Fruit fly (Drosophila melanogaster) whole organism, embryonic: ENCODE data around the gene D.

Source experiments
- CG12391 ChIP-seq: fragments of 200-800 bp; sonication (Bioruptor generic); optimal IDR thresholded peaks from 3 replicates; lab custom pipeline; 2018; ENCODE audit warnings: missing biosample characterization, mild to moderate bottlenecking, missing genetic modification characterization, moderate library complexity
- CG13296 ChIP-seq: fragments of 200-800 bp; sonication (Bioruptor generic); optimal IDR thresholded peaks from 3 replicates; lab custom pipeline; 2018; ENCODE audit warnings: missing biosample characterization, mild to moderate bottlenecking, missing genetic modification characterization
- CG3847 ChIP-seq: fragments of 200-800 bp; sonication (Bioruptor generic); IDR thresholded peaks from 2 replicates; pipeline ENCODE4 v1.3.6; 2022; ENCODE audit warnings: missing biosample characterization, missing genetic modification characterization
- Fer1 ChIP-seq: fragments of 200-800 bp; sonication (Bioruptor generic); optimal IDR thresholded peaks from 2 replicates; lab custom pipeline; 2017; ENCODE audit warnings: missing biosample characterization, mild to moderate bottlenecking, missing genetic modification characterization
- HLH3B ChIP-seq: fragments of 200-800 bp; sonication (Bioruptor generic); IDR thresholded peaks from 2 replicates; pipeline ENCODE4 v1.3.6; 2022; ENCODE audit warnings: missing biosample characterization, missing genetic modification characterization
- Six4 ChIP-seq: fragments of 200-800 bp; sonication (Bioruptor generic); optimal IDR thresholded peaks from 2 replicates; lab custom pipeline; 2016; ENCODE audit warnings: missing biosample characterization, missing genetic modification characterization
- Taf1 ChIP-seq: fragments of 200-800 bp; sonication (Bioruptor generic); IDR thresholded peaks from 2 replicates; pipeline ENCODE4 v1.3.6; 2022; ENCODE audit warnings: missing biosample characterization, missing genetic modification characterization
- fd96Cb ChIP-seq: fragments of 200-800 bp; sonication (Bioruptor generic); optimal IDR thresholded peaks from 2 replicates; lab custom pipeline; 2018; ENCODE audit warnings: missing biosample characterization, mild to moderate bottlenecking, missing genetic modification characterization, moderate library complexity
- ftz-f1 ChIP-seq: fragments of 200-800 bp; sonication (Bioruptor generic); optimal IDR thresholded peaks from 2 replicates; lab custom pipeline; 2016; ENCODE audit warnings: missing biosample characterization, missing genetic modification characterization
- pan ChIP-seq, 4 experiments: fragments of >200 bp in 3 of 4; fragments of 200-800 bp in 1 of 4; sonication (Bioruptor generic) in 1 of 4; optimal IDR thresholded peaks in 3 of 4; IDR thresholded peaks in 1 of 4; 2 replicates each; pipeline versions ENCODE4 v1.3.6 to Lab custom; 2017 to 2022; ENCODE audit warnings: missing biosample characterization in 2 of 4, missing genetic modification characterization in 2 of 4, mixed read lengths in 1 of 4
- sd ChIP-seq: fragments of 200-800 bp; sonication (Bioruptor generic); optimal IDR thresholded peaks from 3 replicates; lab custom pipeline; 2018; ENCODE audit warnings: missing biosample characterization, mild to moderate bottlenecking, missing genetic modification characterization, moderate library complexity

DNA sequence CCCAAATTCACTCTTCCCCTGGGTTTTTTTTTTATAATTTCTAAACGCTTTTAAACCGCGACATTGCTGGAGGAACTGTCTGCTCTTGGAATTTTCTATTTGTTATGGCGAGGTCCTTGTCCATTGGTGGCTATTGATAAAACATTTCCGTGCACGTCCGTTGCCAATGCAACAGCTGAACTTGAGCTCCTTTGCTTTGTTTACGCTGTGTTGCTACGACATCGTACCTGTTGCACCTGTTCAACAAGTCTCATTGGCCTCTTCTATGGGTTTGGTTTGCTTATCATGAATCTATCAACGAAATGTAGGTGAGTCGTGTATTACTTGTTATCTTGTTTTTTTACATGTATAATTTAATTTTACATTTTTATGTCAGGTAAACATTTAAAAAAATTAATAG lies 11.0 kb upstream of the D start, which contains the start of gene nan:
- no peak for TF ChIP-seq CG13296
- no peak for TF ChIP-seq pan (optimal IDR thresholded peaks at IDR 0.05; lab: Kevin White, UChicago)
- TF ChIP-seq pan (GFP tag; optimal IDR thresholded peaks at IDR 0.05 in 1 of 2, IDR thresholded peaks at IDR 0.05 in 1 of 2) = no peak
- no peak for TF ChIP-seq Six4 (GFP tag; lab: Kevin White, UChicago)
- no peak for TF ChIP-seq HLH3B (GFP tag; lab: Robert Waterston, UW)
- TF ChIP-seq CG3847 = no peak
- TF ChIP-seq Fer1 (GFP tag; lab: Kevin White, UChicago) = no peak
- TF ChIP-seq sd (tag; lab: Kevin White, UChicago) = no peak
- TF ChIP-seq fd96Cb (tag; lab: Kevin White, UChicago) = no peak
- no peak for TF ChIP-seq Taf1
- no peak for TF ChIP-seq ftz-f1 (GFP tag; lab: Kevin White, UChicago)
- no peak for TF ChIP-seq CG12391 (tag; lab: Kevin White, UChicago)
